Worm (Caenorhabditis elegans): ENCODE measurements around the gene ncr-1.

DNA sequence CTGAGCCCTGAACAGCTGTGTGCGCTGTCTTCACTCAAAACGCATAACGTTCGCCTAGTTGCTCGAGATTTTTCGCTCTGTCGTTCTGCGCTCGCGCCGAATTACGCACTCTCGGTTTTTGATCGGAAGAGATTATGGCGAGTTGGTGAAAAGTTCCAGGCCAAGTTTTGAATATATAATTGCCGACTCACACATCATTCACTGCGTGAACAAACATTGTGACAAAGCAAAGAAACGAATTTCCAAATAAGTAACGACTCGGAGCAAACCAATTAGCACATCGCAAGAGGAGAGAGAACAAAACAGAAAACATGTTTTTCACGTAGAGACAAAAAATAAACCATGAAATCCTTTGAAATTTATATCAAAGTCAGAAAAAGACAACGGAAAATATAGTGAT, 53.3 kb downstream of the ncr-1 start:
- no peak for TF ChIP-seq unc-39 (tag; optimal IDR thresholded peaks at IDR 0.05)
- no peak for TF ChIP-seq nhr-2 (tag; optimal IDR thresholded peaks at IDR 0.05)
- no peak for TF ChIP-seq pha-4 (tag; optimal IDR thresholded peaks at IDR 0.05)
- no peak for TF ChIP-seq lin-13 (tag; optimal IDR thresholded peaks at IDR 0.05)
- TF ChIP-seq elt-1 (tag; optimal IDR thresholded peaks at IDR 0.05; ENCODE audit: borderline replicate concordance, insufficient read depth) = no peak
- no peak for TF ChIP-seq unc-62 (GFP tag; optimal IDR thresholded peaks at IDR 0.05)
- no peak for TF ChIP-seq lin-32 (GFP tag; optimal IDR thresholded peaks at IDR 0.05)
- TF ChIP-seq nhr-28 (tag; optimal IDR thresholded peaks at IDR 0.05) = no peak
- TF ChIP-seq ces-1 (GFP tag; optimal IDR thresholded peaks at IDR 0.05) = no peak
